Worm (Caenorhabditis elegans) whole organism, midembryonic: Measurements from ENCODE around the gene mlh-1.

Experiments used
- cog-1 ChIP-seq: sonication (generic microtip); optimal IDR thresholded peaks from 2 replicates; lab custom pipeline; 2016; ENCODE audit warnings: missing genetic modification characterization, missing compliant biosample characterization
- flt-1 ChIP-seq: fragments of 200-800 bp; sonication (Bioruptor generic); IDR thresholded peaks from 2 replicates; pipeline ENCODE4 v1.3.6; 2022; ENCODE audit warnings: missing genetic modification characterization, missing compliant biosample characterization
- klf-2 ChIP-seq: fragments of 200-800 bp; sonication (Bioruptor generic); conservative IDR thresholded peaks from 2 replicates; pipeline ENCODE4 v1.3.6; 2022; ENCODE audit warnings: missing genetic modification reagents, missing genetic modification characterization, missing compliant biosample characterization
- med-1 ChIP-seq: sonication (generic microtip); optimal IDR thresholded peaks from 2 replicates; lab custom pipeline; 2017; ENCODE audit warnings: missing genetic modification characterization, mild to moderate bottlenecking, missing compliant biosample characterization, antibody characterized with exemption, missing genetic modification reagents; ENCODE audit not compliant: insufficient read depth
- ref-1 ChIP-seq: fragments of 200-800 bp; sonication (Bioruptor generic); conservative IDR thresholded peaks from 2 replicates; pipeline ENCODE4 v1.3.6; 2022; ENCODE audit warnings: missing genetic modification reagents, missing genetic modification characterization, missing compliant biosample characterization
- ztf-29 ChIP-seq: fragments of 200-800 bp; sonication (Bioruptor generic); IDR thresholded peaks from 2 replicates; pipeline ENCODE4 v1.3.6; 2022; ENCODE audit warnings: missing genetic modification reagents, missing genetic modification characterization, missing compliant biosample characterization

- TF ChIP-seq flt-1 (no peak), med-1 (GFP tag; lab: Kevin White, UChicago) (no peak), ref-1 (GFP tag; lab: Robert Waterston, UW) (no peak), ztf-29 (GFP tag; lab: Robert Waterston, UW) (no peak), cog-1 (tag; lab: Kevin White, UChicago) (no peak), klf-2 (no peak)
These were observed 52.2 kb downstream of the mlh-1 start, which contains the start of the genes abcf-2 and T27E9.2 for ce11 chrIII:13462138-13462634.
